Fruit fly (Drosophila melanogaster) whole organism, adult: ENCODE data around the gene Pak.
A peak's percentile ranks its signal among the peaks of the same experiment; 100 is the strongest.

ENCODE experiments used
- CG11617 ChIP-seq: fragments of 200-800 bp; sonication (Bioruptor generic); optimal IDR thresholded peaks from 2 replicates; lab custom pipeline; 2017; ENCODE audit warnings: mild to moderate bottlenecking, missing biosample characterization, missing genetic modification reagents, missing genetic modification characterization
- CG12768 ChIP-seq: fragments of 200-800 bp; sonication (Bioruptor generic); optimal IDR thresholded peaks from 2 replicates; lab custom pipeline; 2017; ENCODE audit warnings: missing biosample characterization, missing genetic modification characterization, mild to moderate bottlenecking, moderate library complexity, missing genetic modification reagents
- CG14711 ChIP-seq: fragments of 200-800 bp; sonication (Bioruptor generic); optimal IDR thresholded peaks from 2 replicates; lab custom pipeline; 2018; ENCODE audit warnings: missing biosample characterization, mild to moderate bottlenecking, missing genetic modification characterization, moderate library complexity
- CG1620 ChIP-seq: fragments of 200-800 bp; sonication (Bioruptor generic); optimal IDR thresholded peaks from 2 replicates; lab custom pipeline; 2016; ENCODE audit warnings: missing biosample characterization, missing genetic modification characterization
- CG33017 ChIP-seq: fragments of 200-800 bp; sonication (Bioruptor generic); optimal IDR thresholded peaks from 2 replicates; lab custom pipeline; 2018; ENCODE audit warnings: missing biosample characterization, mild to moderate bottlenecking, missing genetic modification characterization, moderate library complexity
- CG5204 ChIP-seq: fragments of 200-800 bp; sonication (Bioruptor generic); optimal IDR thresholded peaks from 2 replicates; lab custom pipeline; 2016; ENCODE audit warnings: missing biosample characterization, missing genetic modification characterization
- CG7045 ChIP-seq: fragments of 200-800 bp; sonication (Bioruptor generic); optimal IDR thresholded peaks from 2 replicates; lab custom pipeline; 2017; ENCODE audit warnings: missing biosample characterization, mild to moderate bottlenecking, missing genetic modification characterization
- CG7101 ChIP-seq: fragments of 200-800 bp; sonication (Bioruptor generic); optimal IDR thresholded peaks from 2 replicates; lab custom pipeline; 2018; ENCODE audit warnings: missing biosample characterization, mild to moderate bottlenecking, missing genetic modification characterization, moderate library complexity
- Clk ChIP-seq: fragments of 200-800 bp; sonication (Bioruptor generic); optimal IDR thresholded peaks from 2 replicates; lab custom pipeline; 2017; ENCODE audit warnings: missing biosample characterization, missing genetic modification characterization
- Crg-1 ChIP-seq: fragments of 200-800 bp; sonication (Bioruptor generic); optimal IDR thresholded peaks from 2 replicates; lab custom pipeline; 2016; ENCODE audit warnings: missing biosample characterization, missing genetic modification characterization
- Hr96 ChIP-seq: fragments of 200-800 bp; sonication (Bioruptor generic); optimal IDR thresholded peaks from 2 replicates; lab custom pipeline; 2016; ENCODE audit warnings: missing biosample characterization, missing genetic modification characterization
- Mnt ChIP-seq: fragments of 200-800 bp; sonication (Bioruptor generic); optimal IDR thresholded peaks from 2 replicates; lab custom pipeline; 2016; ENCODE audit warnings: missing biosample characterization, mild to moderate bottlenecking, missing genetic modification characterization
- bab1 ChIP-seq: fragments of 200-800 bp; sonication (Bioruptor generic); optimal IDR thresholded peaks from 3 replicates; lab custom pipeline; 2019; ENCODE audit warnings: missing biosample characterization, mild to moderate bottlenecking, missing genetic modification characterization, moderate library complexity
- cic ChIP-seq: fragments of 200-800 bp; sonication (Bioruptor generic); optimal IDR thresholded peaks from 2 replicates; lab custom pipeline; 2017; ENCODE audit warnings: missing biosample characterization, mild to moderate bottlenecking, missing genetic modification characterization, moderate library complexity
- cnc ChIP-seq, 2 experiments: fragments of >200 bp; optimal IDR thresholded peaks; 2 replicates each; lab custom pipeline; 2017
- kay ChIP-seq: fragments of 200-800 bp; sonication (Bioruptor generic); peaks from one replicate; lab custom pipeline; 2016; ENCODE audit warnings: missing biosample characterization, missing genetic modification characterization, borderline replicate concordance
- ovo ChIP-seq: fragments of 200-800 bp; sonication (Bioruptor generic); optimal IDR thresholded peaks from 2 replicates; lab custom pipeline; 2016; ENCODE audit warnings: missing biosample characterization, missing genetic modification characterization
- pad ChIP-seq: fragments of 200-800 bp; sonication (Bioruptor generic); optimal IDR thresholded peaks from 3 replicates; lab custom pipeline; 2017; ENCODE audit warnings: missing biosample characterization, missing genetic modification characterization, mild to moderate bottlenecking, moderate library complexity, missing genetic modification reagents
- tj ChIP-seq: fragments of 200-800 bp; sonication (Bioruptor generic); optimal IDR thresholded peaks from 3 replicates; lab custom pipeline; 2017; ENCODE audit warnings: missing biosample characterization, mild to moderate bottlenecking, missing genetic modification characterization, moderate library complexity
- toe ChIP-seq: fragments of 200-800 bp; sonication (Bioruptor generic); optimal IDR thresholded peaks from 2 replicates; lab custom pipeline; 2016; ENCODE audit warnings: missing biosample characterization, missing genetic modification characterization

The Pak gene

DNA sequence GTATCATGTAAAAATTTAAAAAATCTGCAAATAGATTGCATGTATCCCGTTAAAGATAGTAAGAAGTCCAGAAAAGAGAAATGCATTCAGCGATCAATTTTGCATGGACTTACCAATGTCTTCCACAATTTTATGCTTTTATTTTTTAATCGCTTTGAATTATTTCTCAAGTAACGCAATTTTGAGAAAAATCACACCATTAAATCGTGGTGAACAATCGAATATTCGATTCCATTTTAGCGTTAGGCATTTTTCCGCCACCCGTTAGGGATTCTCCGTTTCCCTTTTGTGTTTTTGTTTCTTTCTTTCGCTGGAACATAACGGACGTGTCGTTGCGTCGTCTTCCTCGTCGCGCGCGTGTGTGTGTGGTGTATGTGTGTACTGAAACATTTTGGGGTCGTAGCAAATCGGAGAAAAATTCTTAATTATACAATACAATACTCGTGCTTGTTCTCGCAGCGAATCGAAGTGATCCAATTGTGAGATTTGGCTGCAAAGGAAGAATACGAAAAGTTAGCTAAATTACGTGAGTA lies 55.9 kb downstream of the Pak start, which contains the start of gene gpp:
Gene gpp (plus strand): TSS at position 290 of the 533 bp plus-strand sequence.
- TF ChIP-seq Clk: no peak
- TF ChIP-seq tj (GFP tag; lab: Kevin White, UChicago): no peak
- TF ChIP-seq CG12768 (GFP tag; lab: Kevin White, UChicago): no peak
- TF ChIP-seq CG14711: peak; percentile 34
- TF ChIP-seq CG1620 (GFP tag; lab: Kevin White, UChicago): peak; percentile 43
- no peak for TF ChIP-seq CG11617
- TF ChIP-seq cnc (optimal IDR thresholded peaks at IDR 0.05; lab: Kevin White, UChicago): no peak
- TF ChIP-seq kay (GFP tag; lab: Kevin White, UChicago): peak; percentile 24
- no peak for TF ChIP-seq Crg-1 (GFP tag; lab: Kevin White, UChicago)
- TF ChIP-seq CG33017 (tag; lab: Kevin White, UChicago): no peak
- peak; percentile 61 for TF ChIP-seq Mnt
- peak; percentile 50 for TF ChIP-seq pad
- TF ChIP-seq bab1 (GFP tag; lab: Kevin White, UChicago): peak; percentile 58
- peak; percentile 51 for TF ChIP-seq CG7101
- TF ChIP-seq CG5204 (GFP tag; lab: Kevin White, UChicago): no peak
- no peak for TF ChIP-seq toe (GFP tag; lab: Kevin White, UChicago)
- TF ChIP-seq Hr96 (GFP tag; lab: Kevin White, UChicago): no peak
- peak; percentile 67 for TF ChIP-seq ovo (GFP tag; lab: Kevin White, UChicago)
- no peak for TF ChIP-seq CG7045
- TF ChIP-seq cic (GFP tag; lab: Kevin White, UChicago): peak; percentile 41

DNA sequence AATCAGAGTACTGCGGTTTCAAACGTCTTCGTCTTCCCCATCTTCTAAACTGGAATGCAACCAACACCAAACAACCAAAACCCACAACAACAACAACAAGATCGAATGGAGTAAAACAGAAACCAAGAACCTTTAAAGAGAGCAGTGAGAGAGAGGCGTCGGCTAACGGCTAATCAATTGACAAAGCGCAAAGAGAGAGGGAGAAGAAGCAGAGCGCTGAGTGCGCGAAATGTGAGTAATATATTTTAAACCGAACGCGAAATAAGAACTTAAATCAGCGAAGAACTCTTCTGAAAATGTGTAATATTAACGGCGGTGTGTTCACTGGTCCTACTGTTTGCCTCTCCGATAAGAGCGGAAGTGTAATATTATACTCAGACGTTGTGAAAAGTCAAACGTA lies 56.8 kb downstream of the Pak start:
- TF ChIP-seq tj (GFP tag; lab: Kevin White, UChicago): peak; percentile 95
- no peak for TF ChIP-seq Mnt

dm6 chr3R:6408467-6408866 lies 57.8 kb downstream of the Pak start:
- TF ChIP-seq toe (GFP tag; lab: Kevin White, UChicago): no peak
- TF ChIP-seq Mnt: no peak
- TF ChIP-seq CG33017 (tag; lab: Kevin White, UChicago): no peak
- TF ChIP-seq Clk: no peak
- no peak for TF ChIP-seq kay (GFP tag; lab: Kevin White, UChicago)
- TF ChIP-seq CG14711: no peak
- TF ChIP-seq CG12768 (GFP tag; lab: Kevin White, UChicago): no peak
- no peak for TF ChIP-seq bab1 (GFP tag; lab: Kevin White, UChicago)
- TF ChIP-seq CG1620 (GFP tag; lab: Kevin White, UChicago): no peak
- TF ChIP-seq CG5204 (GFP tag; lab: Kevin White, UChicago): no peak
- no peak for TF ChIP-seq ovo (GFP tag; lab: Kevin White, UChicago)
- TF ChIP-seq cic (GFP tag; lab: Kevin White, UChicago): no peak
- TF ChIP-seq Hr96 (GFP tag; lab: Kevin White, UChicago): no peak
- TF ChIP-seq pad: no peak
- no peak for TF ChIP-seq CG7101

dm6 chr3R:6409153-6409571 lies 58.5 kb downstream of the Pak start:
- TF ChIP-seq Hr96 (GFP tag; lab: Kevin White, UChicago) (no peak), toe (GFP tag; lab: Kevin White, UChicago) (no peak), CG7101 (no peak), Clk (no peak), CG1620 (GFP tag; lab: Kevin White, UChicago) (no peak), CG7045 (no peak), cnc (optimal IDR thresholded peaks at IDR 0.05; lab: Kevin White, UChicago) (no peak), kay (GFP tag; lab: Kevin White, UChicago) (peak; percentile 95), tj (GFP tag; lab: Kevin White, UChicago) (no peak), pad (peak; percentile 6), CG14711 (no peak), ovo (GFP tag; lab: Kevin White, UChicago) (peak; percentile 43), CG11617 (no peak), Crg-1 (GFP tag; lab: Kevin White, UChicago) (no peak), CG5204 (GFP tag; lab: Kevin White, UChicago) (no peak), cic (GFP tag; lab: Kevin White, UChicago) (peak; percentile 67), CG33017 (tag; lab: Kevin White, UChicago) (no peak), CG12768 (GFP tag; lab: Kevin White, UChicago) (peak; percentile 37), bab1 (GFP tag; lab: Kevin White, UChicago) (no peak), Mnt (peak; percentile 43)

DNA sequence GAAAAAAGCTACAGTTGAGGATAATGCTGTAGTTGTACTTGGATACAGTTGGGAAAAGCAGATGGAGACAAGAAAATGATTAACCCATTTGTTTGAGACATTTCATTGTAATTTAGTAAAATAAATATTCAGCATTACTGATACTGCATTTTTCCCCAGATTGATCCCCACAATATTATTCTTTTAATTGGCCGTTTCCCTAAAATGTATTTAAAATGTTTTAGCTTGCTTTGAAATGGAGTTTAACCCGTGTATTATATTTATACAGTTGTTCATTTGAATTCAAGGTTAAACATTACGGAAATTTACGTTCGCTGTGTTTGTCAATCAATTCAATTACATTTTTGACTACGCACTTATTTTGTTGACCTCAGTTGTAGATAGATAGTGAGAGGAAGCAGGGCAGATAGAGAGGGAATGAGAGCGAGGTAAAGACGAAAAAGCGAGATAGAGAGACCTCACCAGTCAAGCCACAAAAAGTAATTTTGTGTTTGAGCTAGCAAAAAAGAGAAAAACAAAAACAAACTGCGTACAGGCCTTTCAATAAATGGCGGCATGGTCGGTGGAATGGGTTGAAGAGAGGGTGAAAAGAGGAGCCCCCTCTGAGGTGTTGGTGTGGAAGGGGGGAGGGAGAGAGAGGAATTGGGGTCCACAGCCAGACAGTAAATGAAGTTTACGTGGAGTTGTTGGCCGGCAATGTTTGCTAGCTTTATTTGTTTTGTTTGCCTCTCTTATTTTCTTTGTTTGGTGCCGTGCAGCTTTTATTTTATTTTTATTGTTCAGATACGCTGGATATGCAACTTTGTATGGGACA lies 59.9 kb downstream of the Pak start:
- TF ChIP-seq CG1620 (GFP tag; lab: Kevin White, UChicago): no peak
- no peak for TF ChIP-seq CG5204 (GFP tag; lab: Kevin White, UChicago)
- no peak for TF ChIP-seq ovo (GFP tag; lab: Kevin White, UChicago)
- TF ChIP-seq Mnt: no peak
- TF ChIP-seq cnc (optimal IDR thresholded peaks at IDR 0.05; lab: Kevin White, UChicago): no peak
- peak; percentile 4 for TF ChIP-seq CG7045
- TF ChIP-seq kay (GFP tag; lab: Kevin White, UChicago): no peak
- no peak for TF ChIP-seq cic (GFP tag; lab: Kevin White, UChicago)
- TF ChIP-seq Clk: no peak
- TF ChIP-seq Crg-1 (GFP tag; lab: Kevin White, UChicago): no peak
- peak; percentile 8 for TF ChIP-seq bab1 (GFP tag; lab: Kevin White, UChicago)
- TF ChIP-seq toe (GFP tag; lab: Kevin White, UChicago): no peak
- peak; percentile 14 for TF ChIP-seq Hr96 (GFP tag; lab: Kevin White, UChicago)
- peak; percentile 25 for TF ChIP-seq CG12768 (GFP tag; lab: Kevin White, UChicago)
- peak; percentile 8 for TF ChIP-seq CG33017 (tag; lab: Kevin White, UChicago)
- peak; percentile 19 for TF ChIP-seq CG7101
- peak; percentile 12 for TF ChIP-seq pad
- TF ChIP-seq tj (GFP tag; lab: Kevin White, UChicago): peak; percentile 74
- peak; percentile 2 for TF ChIP-seq CG14711
- TF ChIP-seq CG11617: peak; percentile 41
